Worm (Caenorhabditis elegans) whole organism, early embryonic: ENCODE data around the gene mmaa-1.
A peak's percentile ranks its signal among the peaks of the same experiment; 100 is the strongest.
"Not testable (repeated sequence)": the region's sequence is repeated elsewhere in the genome, so short reads cannot be mapped to it uniquely, and the experiment has no call there.

ENCODE experiments used
- B0310.2 ChIP-seq: sonication (generic microtip); optimal IDR thresholded peaks from 2 replicates; lab custom pipeline; 2016; ENCODE audit warnings: mild to moderate bottlenecking, missing genetic modification characterization, missing compliant biosample characterization
- F13C5.2 ChIP-seq: sonication (generic microtip); optimal IDR thresholded peaks from 2 replicates; lab custom pipeline; 2017; ENCODE audit warnings: mild to moderate bottlenecking, missing genetic modification characterization, inconsistent platforms, missing compliant biosample characterization
- aly-1 ChIP-seq: sonication (generic microtip); optimal IDR thresholded peaks from 2 replicates; lab custom pipeline; 2016; ENCODE audit warnings: missing genetic modification characterization, missing compliant biosample characterization
- ama-1 ChIP-seq: fragments of 150-350 bp; optimal IDR thresholded peaks from 2 replicates; lab custom pipeline; 2014
- ceh-13 ChIP-seq: fragments of 200-800 bp; sonication (Bioruptor generic); optimal IDR thresholded peaks from 2 replicates; lab custom pipeline; 2018; ENCODE audit warnings: mild to moderate bottlenecking, missing genetic modification characterization, missing compliant biosample characterization
- ceh-36 ChIP-seq: sonication (generic microtip); optimal IDR thresholded peaks from 2 replicates; lab custom pipeline; 2016; ENCODE audit warnings: missing genetic modification characterization, inconsistent platforms, missing compliant biosample characterization
- ets-7 ChIP-seq: sonication (generic microtip); optimal IDR thresholded peaks from 2 replicates; lab custom pipeline; 2016; ENCODE audit warnings: missing genotype, missing genetic modification characterization, missing compliant biosample characterization
- flt-1 ChIP-seq: fragments of 200-800 bp; sonication (Bioruptor generic); IDR thresholded peaks from 2 replicates; pipeline ENCODE4 v1.3.6; 2022; ENCODE audit warnings: missing genetic modification characterization, missing compliant biosample characterization
- hmbx-1 ChIP-seq: sonication (generic microtip); optimal IDR thresholded peaks from 2 replicates; lab custom pipeline; 2016; ENCODE audit warnings: mild to moderate bottlenecking, missing genetic modification characterization, missing compliant biosample characterization
- hmg-4 ChIP-seq: fragments of 200-800 bp; sonication (Bioruptor generic); optimal IDR thresholded peaks from 2 replicates; lab custom pipeline; 2018; ENCODE audit warnings: mild to moderate bottlenecking, missing genetic modification characterization, missing compliant biosample characterization
- hnd-1 ChIP-seq: sonication (generic microtip); optimal IDR thresholded peaks from 2 replicates; lab custom pipeline; 2016; ENCODE audit warnings: missing genetic modification characterization, missing compliant biosample characterization
- pes-1 ChIP-seq: fragments of 200-800 bp; sonication (Bioruptor generic); IDR thresholded peaks from 2 replicates; pipeline ENCODE4 v1.3.6; 2022; ENCODE audit warnings: missing genetic modification reagents, missing genetic modification characterization, missing compliant biosample characterization
- scrt-1 ChIP-seq: fragments of 200-800 bp; sonication (Bioruptor generic); IDR thresholded peaks from 2 replicates; pipeline ENCODE4 v1.3.6; 2022; ENCODE audit warnings: missing genetic modification characterization, missing compliant biosample characterization
- sea-1 ChIP-seq: fragments of 200-800 bp; sonication (Bioruptor generic); conservative IDR thresholded peaks from 2 replicates; pipeline ENCODE4 v1.3.6; 2022; ENCODE audit warnings: missing genetic modification characterization, missing compliant biosample characterization
- tbx-11 ChIP-seq: fragments of 200-800 bp; sonication (Bioruptor generic); IDR thresholded peaks from 2 replicates; pipeline ENCODE4 v1.3.6; 2022; ENCODE audit warnings: missing genetic modification characterization, missing compliant biosample characterization
- tbx-37 ChIP-seq: fragments of 200-800 bp; sonication (Bioruptor generic); conservative IDR thresholded peaks from 2 replicates; pipeline ENCODE4 v1.3.6; 2022; ENCODE audit warnings: missing genetic modification reagents, missing genetic modification characterization, missing compliant biosample characterization
- tra-4 ChIP-seq: sonication (generic microtip); optimal IDR thresholded peaks from 2 replicates; lab custom pipeline; 2017; ENCODE audit warnings: missing genetic modification characterization, missing compliant biosample characterization

mmaa-1 gene

DNA sequence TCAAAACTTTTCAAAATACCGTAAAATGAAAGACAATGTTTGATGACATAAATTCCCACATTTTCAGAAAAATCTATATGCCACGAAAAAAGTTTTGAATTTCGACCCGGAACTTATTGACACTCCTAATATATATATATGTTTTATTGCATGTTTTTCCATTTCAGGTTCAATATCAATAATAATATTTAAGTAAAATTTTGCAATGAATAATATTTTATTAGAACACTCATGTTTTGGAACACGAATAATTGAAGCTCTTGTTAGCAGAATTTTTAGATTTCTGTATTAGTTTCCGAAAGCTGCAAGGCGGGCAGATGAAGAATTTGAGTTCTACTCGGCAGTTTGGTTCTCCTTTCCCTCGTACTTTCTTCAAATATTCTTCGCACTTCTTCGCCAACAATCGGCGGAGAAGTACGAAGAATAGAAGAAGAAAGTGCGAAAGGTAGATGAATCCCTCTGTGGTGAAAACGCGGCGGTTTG is 7.6 kb downstream of the mmaa-1 start, which contains the start of gene T02G5.3:
TSS of gene T02G5.3 (plus strand) at position 51 of the 483 bp plus-strand sequence.
- TF ChIP-seq scrt-1 (GFP tag; lab: Robert Waterston, UW) = no peak
- no peak for TF ChIP-seq hnd-1
- TF ChIP-seq sea-1 (GFP tag; lab: Robert Waterston, UW) = 0 out of 2 replicates have a peak, but pooled peaks have one; percentile 18
- peak; percentile 19 for TF ChIP-seq B0310.2 (tag; lab: Kevin White, UChicago)

DNA sequence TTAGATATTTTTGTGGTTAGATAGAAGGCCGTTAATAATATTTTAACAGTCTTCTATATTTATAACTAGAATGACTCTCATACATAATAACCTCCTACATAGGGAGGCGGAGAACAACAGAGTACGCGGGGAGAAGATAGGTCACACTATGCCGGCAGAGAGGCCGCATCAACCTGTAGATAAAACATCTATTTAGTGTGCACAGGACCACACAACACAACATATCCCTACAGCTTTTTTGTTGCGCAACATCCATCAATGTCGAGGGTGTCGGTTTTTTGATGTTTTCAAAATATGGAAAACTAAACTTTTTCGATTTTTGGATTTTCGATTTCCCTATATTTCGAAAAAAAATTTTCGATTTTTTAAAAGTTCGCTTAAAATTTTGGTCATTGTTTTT is 10.1 kb downstream of the mmaa-1 start:
- peak; percentile 44 for TF ChIP-seq hmg-4 (GFP tag; lab: Kevin White, UChicago)
- no peak for TF ChIP-seq ets-7 (tag; lab: Kevin White, UChicago)
- TF ChIP-seq tra-4 = no peak
- TF ChIP-seq hmbx-1 = no peak
- TF ChIP-seq pes-1 = 0 out of 2 replicates have a peak, but pooled peaks have one; percentile 4
- TF ChIP-seq hnd-1 = no peak

DNA sequence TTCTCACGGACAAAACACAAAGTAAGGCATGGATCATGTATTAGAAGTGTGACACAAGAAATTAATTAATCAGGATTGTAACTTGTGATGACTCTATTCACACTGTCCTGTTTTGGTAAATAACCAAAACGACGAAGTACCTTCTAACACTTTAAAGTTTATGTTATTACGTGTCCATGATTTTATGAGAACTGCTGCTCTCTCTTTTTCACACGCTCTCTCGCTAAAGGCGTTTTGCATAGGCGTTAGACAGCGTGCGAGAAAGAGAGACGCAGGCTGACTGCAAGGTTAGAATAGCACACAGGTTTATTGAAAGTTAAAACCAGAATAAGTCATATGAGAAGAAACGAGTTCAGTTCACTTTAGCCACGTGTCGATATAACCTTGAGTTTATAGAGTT is 10.9 kb downstream of the mmaa-1 start:
- TF ChIP-seq F13C5.2 (tag; lab: Kevin White, UChicago) = no peak
- no peak for TF ChIP-seq tbx-11 (GFP tag; lab: Robert Waterston, UW)
- no peak for TF ChIP-seq hnd-1
- no peak for TF ChIP-seq flt-1 (GFP tag; lab: Robert Waterston, UW)
- TF ChIP-seq ama-1 (lab: Kevin White, UChicago) = no peak
- no peak for TF ChIP-seq aly-1 (tag; lab: Kevin White, UChicago)
- no peak for TF ChIP-seq B0310.2 (tag; lab: Kevin White, UChicago)
- TF ChIP-seq ceh-13 (GFP tag; lab: Kevin White, UChicago) = no peak
- no peak for TF ChIP-seq ceh-36
- TF ChIP-seq hmbx-1 = no peak
- TF ChIP-seq pes-1 = no peak
- no peak for TF ChIP-seq scrt-1 (GFP tag; lab: Robert Waterston, UW)
- TF ChIP-seq tbx-37 (GFP tag; lab: Robert Waterston, UW) = no peak
- no peak for TF ChIP-seq sea-1 (GFP tag; lab: Robert Waterston, UW)
- no peak for TF ChIP-seq ets-7 (tag; lab: Kevin White, UChicago)
- TF ChIP-seq hmg-4 (GFP tag; lab: Kevin White, UChicago) = no peak
- TF ChIP-seq tra-4 = no peak

DNA sequence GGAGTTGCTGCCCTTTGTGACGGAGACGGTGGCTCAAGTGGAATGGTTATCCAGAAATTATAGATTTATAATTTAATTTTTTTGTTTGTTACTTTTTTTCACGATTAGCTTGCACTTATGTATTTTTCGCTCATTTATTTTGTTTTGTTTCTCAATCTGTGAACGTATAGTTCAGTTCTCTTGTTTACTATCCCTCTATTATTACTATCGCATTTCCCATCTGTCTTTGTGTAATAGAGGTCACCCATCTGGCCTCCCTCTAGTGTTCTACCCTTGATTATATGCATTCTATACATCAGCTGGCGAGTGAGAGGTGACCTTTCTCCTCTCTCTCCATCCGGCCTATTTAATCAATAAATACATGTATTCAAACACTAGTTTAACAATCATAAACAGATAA is 16.9 kb downstream of the mmaa-1 start, which contains the start of the genes T02G5.14 and T02G5.15:
TSS of gene T02G5.14 (plus strand) at position 301 of the 400 bp plus-strand sequence.
TSS of gene T02G5.15 (plus strand) at position 301 of the 400 bp plus-strand sequence.
- TF ChIP-seq aly-1 (tag; lab: Kevin White, UChicago); ceh-13 (GFP tag; lab: Kevin White, UChicago); B0310.2 (tag; lab: Kevin White, UChicago): not testable (repeated sequence)

DNA sequence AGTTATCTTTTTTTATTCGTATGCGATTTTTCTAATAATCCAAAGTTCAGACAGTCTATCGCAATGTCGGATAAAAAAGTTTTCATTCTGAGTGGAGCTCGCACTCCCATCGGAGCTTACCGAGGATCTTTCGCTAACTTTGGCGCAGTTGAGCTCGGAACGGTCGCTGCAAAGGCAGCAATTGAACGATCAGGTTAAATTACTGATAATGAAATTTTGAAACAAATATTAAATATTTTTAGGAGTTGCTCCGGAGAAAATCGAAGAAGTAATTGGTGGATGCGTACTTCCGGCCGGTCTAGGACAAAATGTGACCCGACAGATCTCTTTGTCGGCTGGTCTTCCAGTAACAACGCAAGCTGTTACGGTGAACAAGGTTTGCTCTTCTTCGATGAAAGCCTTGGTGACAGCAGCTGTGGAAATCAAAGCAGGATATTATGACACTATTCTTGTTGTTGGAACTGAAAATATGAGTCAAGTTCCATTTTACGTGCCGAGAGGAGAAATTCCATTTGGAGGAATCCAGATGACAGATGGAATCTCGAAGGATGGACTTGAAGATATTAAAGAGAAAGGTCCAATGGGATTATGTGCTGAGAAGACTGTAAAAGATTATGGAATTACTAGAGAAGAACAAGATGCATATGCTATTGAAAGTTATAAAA is 25.3 kb downstream of the mmaa-1 start, which contains the start of gene T02G5.7:
TSS of gene T02G5.7 (plus strand) at position 51 of the 665 bp plus-strand sequence.
- TF ChIP-seq tbx-37 (GFP tag; lab: Robert Waterston, UW) (no peak), ets-7 (tag; lab: Kevin White, UChicago) (no peak), ama-1 (lab: Kevin White, UChicago) (no peak), ceh-36 (no peak), tbx-11 (GFP tag; lab: Robert Waterston, UW) (no peak), hmbx-1 (no peak), tra-4 (no peak), scrt-1 (GFP tag; lab: Robert Waterston, UW) (no peak), pes-1 (no peak), aly-1 (tag; lab: Kevin White, UChicago) (no peak), hnd-1 (no peak), hmg-4 (GFP tag; lab: Kevin White, UChicago) (no peak), F13C5.2 (tag; lab: Kevin White, UChicago) (no peak), B0310.2 (tag; lab: Kevin White, UChicago) (no peak), sea-1 (GFP tag; lab: Robert Waterston, UW) (no peak), flt-1 (GFP tag; lab: Robert Waterston, UW) (no peak), ceh-13 (GFP tag; lab: Kevin White, UChicago) (no peak)

DNA sequence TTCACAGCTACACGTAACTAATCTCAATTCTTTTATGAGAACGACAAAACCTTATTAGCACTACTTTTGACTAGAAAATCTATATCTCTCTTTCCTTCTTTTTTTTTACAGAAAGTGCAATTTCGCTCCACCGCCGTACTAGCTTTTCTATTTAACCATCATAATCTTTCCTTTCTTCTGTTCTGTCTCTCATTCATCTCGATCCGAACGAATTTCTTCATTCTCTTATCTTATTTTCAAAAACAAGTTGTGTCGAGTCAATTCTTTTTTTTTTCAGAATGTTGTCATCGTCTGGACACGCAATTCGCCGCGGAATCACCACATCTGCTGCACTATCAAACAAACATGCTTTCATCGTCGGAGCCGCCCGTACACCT is 27.4 kb downstream of the mmaa-1 start, which contains the start of gene kat-1:
TSS of gene kat-1 (plus strand) at position 278 of the 377 bp plus-strand sequence.
- TF ChIP-seq scrt-1 (GFP tag; lab: Robert Waterston, UW) (no peak), ceh-36 (no peak), tbx-11 (GFP tag; lab: Robert Waterston, UW) (no peak), pes-1 (no peak), ama-1 (lab: Kevin White, UChicago) (no peak)

DNA sequence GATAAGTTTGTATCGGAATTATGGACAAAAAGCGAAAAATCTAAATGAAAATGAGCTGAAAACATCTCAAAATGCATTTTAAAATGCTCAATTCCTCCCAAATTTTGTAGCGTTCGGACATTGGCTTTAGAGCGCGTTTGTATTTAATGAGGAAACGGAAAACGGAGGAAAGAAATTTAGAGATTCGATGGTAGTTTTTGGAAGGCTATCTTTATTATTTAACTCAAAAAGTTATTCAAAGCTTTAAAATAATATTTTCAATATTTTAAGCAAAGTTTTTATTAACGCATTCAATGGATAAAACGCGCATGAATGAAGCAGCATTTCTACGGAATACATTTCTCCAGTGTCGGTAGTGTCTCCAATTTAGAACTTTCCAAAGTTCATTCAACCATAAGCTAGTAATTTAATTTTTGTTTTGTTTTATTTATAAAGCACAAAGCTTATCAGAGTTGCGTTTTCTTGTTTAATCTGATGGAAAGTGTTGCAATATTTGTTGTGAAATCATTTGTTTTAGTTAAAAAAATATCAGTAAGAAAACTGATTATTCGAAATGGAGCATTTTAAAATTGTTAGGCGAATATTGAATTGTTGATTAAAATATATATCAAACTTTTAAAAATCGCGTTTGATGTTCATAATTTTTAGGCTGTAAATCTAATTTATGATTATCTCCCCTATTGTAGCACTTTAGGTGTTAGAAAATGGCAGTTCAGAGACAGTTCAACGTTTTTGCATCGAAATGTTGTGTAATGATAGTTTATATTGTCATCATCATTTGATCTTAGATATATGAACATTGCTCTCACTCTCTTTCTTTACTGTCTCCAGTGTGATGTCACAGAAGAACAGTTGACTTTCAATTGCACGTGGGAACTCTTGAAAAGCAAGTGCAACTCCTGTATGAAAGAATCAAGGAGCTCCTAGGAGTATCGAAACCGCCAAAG is 28.1 kb downstream of the mmaa-1 start:
- TF ChIP-seq scrt-1 (GFP tag; lab: Robert Waterston, UW) = no peak
- no peak for TF ChIP-seq F13C5.2 (tag; lab: Kevin White, UChicago)
- no peak for TF ChIP-seq ceh-36
- no peak for TF ChIP-seq aly-1 (tag; lab: Kevin White, UChicago)
- TF ChIP-seq B0310.2 (tag; lab: Kevin White, UChicago) = no peak
- no peak for TF ChIP-seq ama-1 (lab: Kevin White, UChicago)
- TF ChIP-seq flt-1 (GFP tag; lab: Robert Waterston, UW) = no peak
- peak; percentile 5 for TF ChIP-seq ceh-13 (GFP tag; lab: Kevin White, UChicago)
- TF ChIP-seq tbx-37 (GFP tag; lab: Robert Waterston, UW) = 0 out of 2 replicates have a peak, but pooled peaks have one; percentile 19
- TF ChIP-seq ets-7 (tag; lab: Kevin White, UChicago) = peak; percentile 18
- no peak for TF ChIP-seq sea-1 (GFP tag; lab: Robert Waterston, UW)
- TF ChIP-seq tbx-11 (GFP tag; lab: Robert Waterston, UW) = no peak
- no peak for TF ChIP-seq hmbx-1
- no peak for TF ChIP-seq pes-1
- TF ChIP-seq hmg-4 (GFP tag; lab: Kevin White, UChicago) = no peak
- peak; percentile 5 for TF ChIP-seq hnd-1
- TF ChIP-seq tra-4 = no peak
